Worm (Caenorhabditis elegans) whole organism, mixed stage, embryonic: Measurements from ENCODE around the gene kvs-1.

Experiments used
- bed-3 ChIP-seq: fragments of 200-800 bp; sonication (Bioruptor generic); optimal IDR thresholded peaks from 3 replicates; lab custom pipeline; 2018; ENCODE audit warnings: mild to moderate bottlenecking, missing genetic modification characterization, moderate library complexity, missing compliant biosample characterization
- blmp-1 ChIP-seq: fragments of 150-350 bp; optimal IDR thresholded peaks from 2 replicates; lab custom pipeline; 2014; ENCODE audit warnings: missing biosample characterization, missing genetic modification characterization
- ceh-39 ChIP-seq: fragments of 150-350 bp; optimal IDR thresholded peaks from 2 replicates; lab custom pipeline; 2014; ENCODE audit warnings: missing biosample characterization, missing genetic modification characterization
- ceh-43 ChIP-seq: fragments of 200-800 bp; sonication (Bioruptor generic); optimal IDR thresholded peaks from 2 replicates; lab custom pipeline; 2018; ENCODE audit warnings: mild to moderate bottlenecking, missing genetic modification characterization, moderate library complexity, missing compliant biosample characterization
- ceh-83 ChIP-seq: fragments of 200-800 bp; sonication (Bioruptor generic); optimal IDR thresholded peaks from 2 replicates; lab custom pipeline; 2018; ENCODE audit warnings: mild to moderate bottlenecking, missing genetic modification characterization, missing compliant biosample characterization
- cnd-1 ChIP-seq: fragments of 200-800 bp; sonication (Bioruptor generic); optimal IDR thresholded peaks from 2 replicates; lab custom pipeline; 2018; ENCODE audit warnings: mild to moderate bottlenecking, missing genetic modification characterization, missing compliant biosample characterization
- drap-1 ChIP-seq: fragments of 200-800 bp; sonication (Bioruptor generic); optimal IDR thresholded peaks from 3 replicates; lab custom pipeline; 2018; ENCODE audit warnings: mild to moderate bottlenecking, missing genetic modification characterization, missing compliant biosample characterization
- elt-1 ChIP-seq: sonication (generic microtip); optimal IDR thresholded peaks from 2 replicates; lab custom pipeline; 2017; ENCODE audit warnings: missing genetic modification characterization, mild to moderate bottlenecking, missing compliant biosample characterization, antibody characterized with exemption, moderate library complexity, borderline replicate concordance; ENCODE audit not compliant: insufficient read depth
- elt-3 ChIP-seq: fragments of 150-350 bp; optimal IDR thresholded peaks from 2 replicates; lab custom pipeline; 2014; ENCODE audit warnings: missing biosample characterization, missing genetic modification characterization
- flh-1 ChIP-seq: fragments of 200-800 bp; sonication (Bioruptor generic); optimal IDR thresholded peaks from 2 replicates; lab custom pipeline; 2018; ENCODE audit warnings: mild to moderate bottlenecking, missing genetic modification characterization, moderate library complexity, missing compliant biosample characterization
- ham-2 ChIP-seq: fragments of 200-800 bp; sonication (Bioruptor generic); optimal IDR thresholded peaks from 2 replicates; lab custom pipeline; 2018; ENCODE audit warnings: mild to moderate bottlenecking, missing genetic modification characterization, missing compliant biosample characterization
- lin-13 ChIP-seq: fragments of 150-350 bp; optimal IDR thresholded peaks from 2 replicates; lab custom pipeline; 2014; ENCODE audit warnings: missing biosample characterization, missing genetic modification characterization
- lin-32 ChIP-seq: fragments of 200-800 bp; sonication (Bioruptor generic); optimal IDR thresholded peaks from 2 replicates; lab custom pipeline; 2018; ENCODE audit warnings: mild to moderate bottlenecking, missing genetic modification characterization, missing compliant biosample characterization
- lsy-2 ChIP-seq: fragments of 150-350 bp; optimal IDR thresholded peaks from 2 replicates; lab custom pipeline; 2014; ENCODE audit warnings: missing biosample characterization, missing genetic modification characterization
- mab-5 ChIP-seq: fragments of 150-350 bp; optimal IDR thresholded peaks from 2 replicates; lab custom pipeline; 2014; ENCODE audit warnings: missing biosample characterization, missing genetic modification characterization
- mep-1 ChIP-seq: fragments of 150-350 bp; optimal IDR thresholded peaks from 2 replicates; lab custom pipeline; 2017; ENCODE audit warnings: missing biosample characterization, missing genetic modification reagents, missing genetic modification characterization, inconsistent platforms
- mls-2 ChIP-seq: sonication (generic microtip); optimal IDR thresholded peaks from 2 replicates; lab custom pipeline; 2016; ENCODE audit warnings: mild to moderate bottlenecking, missing genetic modification characterization, moderate library complexity, missing compliant biosample characterization
- nhr-12 ChIP-seq: fragments of 150-350 bp; optimal IDR thresholded peaks from 2 replicates; lab custom pipeline; 2014; ENCODE audit warnings: missing biosample characterization, missing genetic modification characterization
- nhr-2 ChIP-seq: fragments of 150-350 bp; optimal IDR thresholded peaks from 2 replicates; lab custom pipeline; 2014; ENCODE audit warnings: missing biosample characterization, missing genetic modification characterization
- nhr-237 ChIP-seq: fragments of 150-350 bp; optimal IDR thresholded peaks from 2 replicates; lab custom pipeline; 2014; ENCODE audit warnings: missing biosample characterization, missing genetic modification characterization
- nhr-28 ChIP-seq: fragments of 150-350 bp; optimal IDR thresholded peaks from 2 replicates; lab custom pipeline; 2014; ENCODE audit warnings: missing biosample characterization, missing genetic modification characterization
- nhr-76 ChIP-seq: sonication (generic microtip); optimal IDR thresholded peaks from 2 replicates; lab custom pipeline; 2017; ENCODE audit warnings: missing biosample characterization, missing genetic modification characterization
- pha-4 ChIP-seq: fragments of 150-350 bp; optimal IDR thresholded peaks from 2 replicates; lab custom pipeline; 2018; ENCODE audit warnings: missing biosample characterization, missing genetic modification reagents, missing genetic modification characterization
- sem-2 ChIP-seq: fragments of 200-800 bp; sonication (Bioruptor generic); optimal IDR thresholded peaks from 2 replicates; lab custom pipeline; 2018; ENCODE audit warnings: mild to moderate bottlenecking, missing genetic modification characterization, missing compliant biosample characterization
- snpc-4 ChIP-seq: fragments of 150-350 bp; optimal IDR thresholded peaks from 2 replicates; lab custom pipeline; 2014; ENCODE audit warnings: missing biosample characterization, missing genetic modification characterization
- sptf-1 ChIP-seq: sonication (generic microtip); optimal IDR thresholded peaks from 2 replicates; lab custom pipeline; 2017; ENCODE audit warnings: mild to moderate bottlenecking, missing genetic modification characterization, moderate library complexity, missing compliant biosample characterization
- tbx-8 ChIP-seq: fragments of 200-800 bp; sonication (Bioruptor generic); optimal IDR thresholded peaks from 2 replicates; lab custom pipeline; 2018; ENCODE audit warnings: mild to moderate bottlenecking, missing genetic modification characterization, moderate library complexity, missing compliant biosample characterization
- unc-120 ChIP-seq: sonication (generic microtip); optimal IDR thresholded peaks from 2 replicates; lab custom pipeline; 2017; ENCODE audit warnings: missing genetic modification characterization, missing compliant biosample characterization; ENCODE audit not compliant: poor library complexity, severe bottlenecking
- unc-39 ChIP-seq: fragments of 150-350 bp; optimal IDR thresholded peaks from 2 replicates; lab custom pipeline; 2014; ENCODE audit warnings: missing biosample characterization, missing genetic modification characterization
- unc-62 ChIP-seq: fragments of 150-350 bp; optimal IDR thresholded peaks from 2 replicates; lab custom pipeline; 2014; ENCODE audit warnings: missing biosample characterization, missing genetic modification reagents, missing genetic modification characterization
- zip-8 ChIP-seq: fragments of 150-350 bp; optimal IDR thresholded peaks from 2 replicates; lab custom pipeline; 2014; ENCODE audit warnings: missing biosample characterization, missing genetic modification characterization
- ztf-11 ChIP-seq: fragments of 150-350 bp; optimal IDR thresholded peaks from 2 replicates; lab custom pipeline; 2014; ENCODE audit warnings: missing biosample characterization, missing genetic modification characterization

Gene kvs-1

ce11 chrX:7707031-7707430 is at the start of gene kvs-1:
Gene kvs-1, minus strand, starts transcription at chrX:7707131.
- TF ChIP-seq blmp-1 (tag; lab: Kevin White, UChicago) (no peak), nhr-12 (tag; lab: Kevin White, UChicago) (no peak), mls-2 (tag; lab: Kevin White, UChicago) (no peak), zip-8 (no peak), ham-2 (no peak), ceh-39 (tag; lab: Kevin White, UChicago) (no peak), elt-3 (tag; lab: Kevin White, UChicago) (no peak), snpc-4 (tag; lab: Kevin White, UChicago) (no peak), ceh-43 (GFP tag; lab: Kevin White, UChicago) (no peak), flh-1 (GFP tag; lab: Kevin White, UChicago) (no peak), unc-120 (tag; lab: Kevin White, UChicago) (no peak), mab-5 (tag; lab: Kevin White, UChicago) (no peak), pha-4 (no peak), lsy-2 (tag; lab: Kevin White, UChicago) (no peak), nhr-237 (tag; lab: Kevin White, UChicago) (no peak), ceh-83 (GFP tag; lab: Kevin White, UChicago) (no peak), ztf-11 (tag; lab: Kevin White, UChicago) (no peak)

ce11 chrX:7752770-7753169 is 45.8 kb upstream of the kvs-1 start, which contains the start of gene deg-1:
Gene deg-1, plus strand, starts transcription at chrX:7753070.
- TF ChIP-seq cnd-1 (tag; lab: Kevin White, UChicago): no peak
- no peak for TF ChIP-seq blmp-1 (tag; lab: Kevin White, UChicago)
- TF ChIP-seq sptf-1 (tag; lab: Kevin White, UChicago): no peak
- no peak for TF ChIP-seq snpc-4 (tag; lab: Kevin White, UChicago)
- no peak for TF ChIP-seq ztf-11 (tag; lab: Kevin White, UChicago)
- no peak for TF ChIP-seq lin-13 (tag; lab: Kevin White, UChicago)
- TF ChIP-seq elt-1 (tag; lab: Kevin White, UChicago): no peak
- TF ChIP-seq mls-2 (tag; lab: Kevin White, UChicago): no peak
- no peak for TF ChIP-seq drap-1 (GFP tag; lab: Kevin White, UChicago)
- TF ChIP-seq sem-2 (GFP tag; lab: Kevin White, UChicago): no peak
- no peak for TF ChIP-seq tbx-8 (GFP tag; lab: Kevin White, UChicago)
- TF ChIP-seq lin-32: no peak
- TF ChIP-seq unc-39 (tag; lab: Kevin White, UChicago): no peak
- no peak for TF ChIP-seq ham-2
- no peak for TF ChIP-seq ceh-43 (GFP tag; lab: Kevin White, UChicago)
- no peak for TF ChIP-seq bed-3 (GFP tag; lab: Kevin White, UChicago)
- no peak for TF ChIP-seq unc-62 (GFP tag; lab: Kevin White, UChicago)

- TF ChIP-seq nhr-2: peak; percentile 35
- TF ChIP-seq lin-13 (tag; lab: Kevin White, UChicago): no peak
Measured at ce11 chrX:7750084-7750483, 43.2 kb upstream of the kvs-1 start.

ce11 chrX:7745386-7745785 is 38.5 kb upstream of the kvs-1 start:
- TF ChIP-seq nhr-28 (tag; lab: Kevin White, UChicago) (no peak), mep-1 (tag; lab: Kevin White, UChicago) (no peak), unc-39 (tag; lab: Kevin White, UChicago) (no peak), nhr-12 (tag; lab: Kevin White, UChicago) (no peak), mls-2 (tag; lab: Kevin White, UChicago) (no peak), nhr-76 (tag; lab: Kevin White, UChicago) (no peak), snpc-4 (tag; lab: Kevin White, UChicago) (no peak), cnd-1 (tag; lab: Kevin White, UChicago) (no peak)

- no peak for TF ChIP-seq mls-2 (tag; lab: Kevin White, UChicago)
- no peak for TF ChIP-seq lin-13 (tag; lab: Kevin White, UChicago)
- no peak for TF ChIP-seq unc-39 (tag; lab: Kevin White, UChicago)
- TF ChIP-seq nhr-237 (tag; lab: Kevin White, UChicago): no peak
- TF ChIP-seq elt-1 (tag; lab: Kevin White, UChicago): no peak
Measured at ce11 chrX:7743939-7744338, 37.0 kb upstream of the kvs-1 start, which contains the start of gene ref-2. Gene ref-2, plus strand, starts transcription at chrX:7744239.
